Worm (Caenorhabditis elegans): ENCODE measurements around the gene fipp-1.

- no peak for TF ChIP-seq med-1 (GFP tag; optimal IDR thresholded peaks at IDR 0.05; ENCODE audit: insufficient read depth)
- TF ChIP-seq ztf-29 (GFP tag; IDR thresholded peaks at IDR 0.05), result no peak
- no peak for TF ChIP-seq tab-1 (GFP tag; IDR thresholded peaks at IDR 0.05)
Observed at ce11 chrV:4407519-4407918, 35.9 kb downstream of the fipp-1 start, which contains the start of gene nhr-118.
